Fruit fly (Drosophila melanogaster) whole organism, wandering third instar larva: ENCODE data around the gene CG10283.

Source experiments
- Abd-B ChIP-seq: fragments of >200 bp; optimal IDR thresholded peaks from 2 replicates; lab custom pipeline; 2017; ENCODE audit warnings: missing biosample characterization, missing genetic modification characterization
- CG32264 ChIP-seq: fragments of 200-800 bp; sonication (Bioruptor generic); optimal IDR thresholded peaks from 2 replicates; lab custom pipeline; 2016; ENCODE audit warnings: missing biosample characterization, missing genetic modification characterization
- CG9705 ChIP-seq: fragments of 200-800 bp; sonication (Bioruptor generic); optimal IDR thresholded peaks from 2 replicates; lab custom pipeline; 2018; ENCODE audit warnings: missing biosample characterization, mild to moderate bottlenecking, missing genetic modification characterization
- CrebA ChIP-seq: fragments of 200-800 bp; sonication (Bioruptor generic); optimal IDR thresholded peaks from 2 replicates; lab custom pipeline; 2016; ENCODE audit warnings: missing biosample characterization, mild to moderate bottlenecking, missing genetic modification characterization, borderline replicate concordance
- Dfd ChIP-seq: fragments of >200 bp; optimal IDR thresholded peaks from 2 replicates; lab custom pipeline; 2017; ENCODE audit warnings: missing biosample characterization, missing genetic modification characterization
- Dif ChIP-seq: fragments of 200-275, 200-300 bp; sonication (Bioruptor generic); optimal IDR thresholded peaks from 2 replicates; lab custom pipeline; 2018; ENCODE audit warnings: missing biosample characterization, missing genetic modification characterization; ENCODE audit not compliant: partially characterized antibody
- GATAd ChIP-seq: sonication (Bioruptor generic); optimal IDR thresholded peaks from 2 replicates; lab custom pipeline; 2016; ENCODE audit warnings: missing biosample characterization, missing genetic modification characterization
- HLH106 ChIP-seq: fragments of 200-800 bp; optimal IDR thresholded peaks from 3 replicates; lab custom pipeline; 2019; ENCODE audit warnings: missing biosample characterization, mild to moderate bottlenecking, missing genetic modification characterization, moderate library complexity
- Hnf4 ChIP-seq: fragments of 200-800 bp; sonication (Bioruptor generic); optimal IDR thresholded peaks from 2 replicates; lab custom pipeline; 2016; ENCODE audit warnings: missing biosample characterization, mild to moderate bottlenecking, missing genetic modification characterization
- Hr83 ChIP-seq: fragments of 200-300 bp; sonication (Bioruptor generic); optimal IDR thresholded peaks from 2 replicates; lab custom pipeline; 2016; ENCODE audit warnings: missing biosample characterization, mild to moderate bottlenecking, missing genetic modification characterization, moderate library complexity; ENCODE audit not compliant: poor library complexity, severe bottlenecking
- Jra ChIP-seq: sonication (Bioruptor generic); optimal IDR thresholded peaks from 2 replicates; lab custom pipeline; 2016; ENCODE audit warnings: missing biosample characterization, missing genetic modification characterization
- N ChIP-seq: fragments of >200 bp; optimal IDR thresholded peaks from 2 replicates; lab custom pipeline; 2018; ENCODE audit warnings: missing biosample characterization, missing external identifiers, missing genetic modification characterization
- OdsH ChIP-seq: fragments of 200-800 bp; sonication (Bioruptor generic); optimal IDR thresholded peaks from 2 replicates; lab custom pipeline; 2016; ENCODE audit warnings: missing biosample characterization, mild to moderate bottlenecking, missing genetic modification characterization
- Sp1 ChIP-seq: fragments of 200-800 bp; sonication (Bioruptor generic); optimal IDR thresholded peaks from 3 replicates; lab custom pipeline; 2019; ENCODE audit warnings: missing biosample characterization, mild to moderate bottlenecking, missing genetic modification characterization, moderate library complexity
- Vsx2 ChIP-seq: fragments of 200-300, 225-300 bp; sonication (Bioruptor generic); optimal IDR thresholded peaks from 2 replicates; lab custom pipeline; 2018; ENCODE audit warnings: missing biosample characterization, missing genetic modification characterization; ENCODE audit not compliant: partially characterized antibody
- br ChIP-seq: fragments of 200-800 bp; sonication (Bioruptor generic); optimal IDR thresholded peaks from 2 replicates; lab custom pipeline; 2016; ENCODE audit warnings: missing biosample characterization, missing genetic modification characterization
- brk ChIP-seq: fragments of 200-800 bp; sonication (Bioruptor generic); optimal IDR thresholded peaks from 2 replicates; lab custom pipeline; 2016; ENCODE audit warnings: missing biosample characterization, mild to moderate bottlenecking, missing genetic modification characterization
- dl ChIP-seq, 2 experiments: fragments of 175-275, 200-275 bp in 1 of 2; fragments of 200-275 bp in 1 of 2; sonication (Bioruptor generic); optimal IDR thresholded peaks; lab custom pipeline; 2018; ENCODE audit warnings: mild to moderate bottlenecking in 2 of 2, missing biosample characterization in 2 of 2, missing genetic modification characterization in 2 of 2, moderate library complexity in 2 of 2; ENCODE audit not compliant: partially characterized antibody in 2 of 2, insufficient read depth in 1 of 2
- dmrt93B ChIP-seq: fragments of 200-800 bp; sonication (Bioruptor generic); optimal IDR thresholded peaks from 2 replicates; lab custom pipeline; 2018; ENCODE audit warnings: missing biosample characterization, mild to moderate bottlenecking, missing genetic modification characterization
- ey ChIP-seq: fragments of 200-800 bp; sonication (Bioruptor generic); optimal IDR thresholded peaks from 2 replicates; lab custom pipeline; 2016; ENCODE audit warnings: missing biosample characterization, missing genetic modification characterization
- foxo ChIP-seq, 2 experiments: fragments of 200-800 bp; sonication (Bioruptor generic); optimal IDR thresholded peaks; 2 replicates in 1 of 2; 3 replicates in 1 of 2; lab custom pipeline; 2016 to 2017; ENCODE audit warnings: missing biosample characterization in 2 of 2, missing genetic modification characterization in 2 of 2
- fru ChIP-seq: fragments of 200-800 bp; sonication (Bioruptor generic); optimal IDR thresholded peaks from 3 replicates; lab custom pipeline; 2016; ENCODE audit warnings: missing biosample characterization, mild to moderate bottlenecking, missing genetic modification characterization
- h ChIP-seq: fragments of 200-800 bp; sonication (Bioruptor generic); optimal IDR thresholded peaks from 3 replicates; lab custom pipeline; 2016; ENCODE audit warnings: missing biosample characterization, mild to moderate bottlenecking, missing genetic modification characterization
- jim ChIP-seq: fragments of 175-275, 200-325 bp; sonication (Bioruptor generic); optimal IDR thresholded peaks from 2 replicates; lab custom pipeline; 2016; ENCODE audit warnings: missing biosample characterization, mild to moderate bottlenecking, missing genetic modification characterization
- lola ChIP-seq: fragments of >200 bp; optimal IDR thresholded peaks from 2 replicates; lab custom pipeline; 2017; ENCODE audit warnings: missing biosample characterization, missing genetic modification characterization
- pan ChIP-seq: fragments of >200 bp; optimal IDR thresholded peaks from 2 replicates; lab custom pipeline; 2017
- psq ChIP-seq: fragments of 200-800 bp; sonication (Bioruptor generic); optimal IDR thresholded peaks from 3 replicates; lab custom pipeline; 2017; ENCODE audit warnings: missing biosample characterization, mild to moderate bottlenecking, missing genetic modification characterization, moderate library complexity
- rgr ChIP-seq: fragments of 200-800 bp; sonication (Bioruptor generic); optimal IDR thresholded peaks from 3 replicates; lab custom pipeline; 2016; ENCODE audit warnings: missing biosample characterization, mild to moderate bottlenecking, missing genetic modification characterization
- sage ChIP-seq: fragments of 200-800 bp; sonication (Bioruptor generic); optimal IDR thresholded peaks from 2 replicates; lab custom pipeline; 2016; ENCODE audit warnings: missing biosample characterization, mild to moderate bottlenecking, missing genetic modification characterization
- tai ChIP-seq: sonication (Bioruptor generic); optimal IDR thresholded peaks from 2 replicates; lab custom pipeline; 2016; ENCODE audit warnings: missing biosample characterization, missing genetic modification characterization
- usp ChIP-seq: fragments of >200 bp; optimal IDR thresholded peaks from 2 replicates; lab custom pipeline; 2017; ENCODE audit warnings: missing biosample characterization, missing genetic modification characterization
- woc ChIP-seq: sonication (Bioruptor generic); optimal IDR thresholded peaks from 2 replicates; lab custom pipeline; 2016; ENCODE audit warnings: missing biosample characterization, mild to moderate bottlenecking, missing genetic modification characterization

CG10283 gene

dm6 chr2L:18523003-18523402 lies 38.7 kb upstream of the CG10283 start:
- TF ChIP-seq sage (GFP tag; lab: Kevin White, UChicago) (no peak), Hr83 (GFP tag; lab: Kevin White, UChicago) (no peak), psq (GFP tag; lab: Kevin White, UChicago) (no peak), fru (peak; percentile 38), foxo (GFP tag; optimal IDR thresholded peaks at IDR 0.05; lab: Kevin White, UChicago) (peak in 1 of 2 experiments; percentile 10)

dm6 chr2L:18522258-18522657 lies 37.9 kb upstream of the CG10283 start:
- TF ChIP-seq tai (GFP tag; lab: Kevin White, UChicago) (no peak), CG32264 (no peak), woc (GFP tag; lab: Kevin White, UChicago) (no peak), jim (GFP tag; lab: Kevin White, UChicago) (no peak), brk (no peak), dmrt93B (GFP tag; lab: Kevin White, UChicago) (no peak), CG9705 (GFP tag; lab: Kevin White, UChicago) (no peak), usp (no peak), OdsH (no peak), Vsx2 (GFP tag; lab: Kevin White, UChicago) (no peak), lola (GFP tag; lab: Kevin White, UChicago) (no peak), Jra (GFP tag; lab: Kevin White, UChicago) (no peak), CrebA (GFP tag; lab: Kevin White, UChicago) (no peak), Sp1 (no peak)

dm6 chr2L:18518852-18519251 lies 34.5 kb upstream of the CG10283 start:
- no peak for TF ChIP-seq GATAd (GFP tag; lab: Kevin White, UChicago)
- no peak for TF ChIP-seq Dfd (GFP tag; lab: Kevin White, UChicago)
- no peak for TF ChIP-seq fru
- no peak for TF ChIP-seq br
- no peak for TF ChIP-seq CG9705 (GFP tag; lab: Kevin White, UChicago)
- no peak for TF ChIP-seq dmrt93B (GFP tag; lab: Kevin White, UChicago)
- TF ChIP-seq rgr (GFP tag; lab: Kevin White, UChicago) = no peak
- TF ChIP-seq Vsx2 (GFP tag; lab: Kevin White, UChicago) = no peak
- TF ChIP-seq Jra (GFP tag; lab: Kevin White, UChicago) = no peak
- no peak for TF ChIP-seq HLH106 (tag; lab: Kevin White, UChicago)
- TF ChIP-seq OdsH = no peak
- no peak for TF ChIP-seq woc (GFP tag; lab: Kevin White, UChicago)
- no peak for TF ChIP-seq N (GFP tag; lab: Kevin White, UChicago)
- no peak for TF ChIP-seq jim (GFP tag; lab: Kevin White, UChicago)

- peak; percentile 75 for TF ChIP-seq Dif (GFP tag; lab: Kevin White, UChicago)
- TF ChIP-seq usp = no peak
- TF ChIP-seq foxo (GFP tag; optimal IDR thresholded peaks at IDR 0.05; lab: Kevin White, UChicago) = peak in 1 of 2 experiments; percentile 38
- peak; percentile 20 for TF ChIP-seq Sp1
- TF ChIP-seq brk = no peak
- peak; percentile 36 for TF ChIP-seq OdsH
- peak; percentile 34 for TF ChIP-seq ey (GFP tag; lab: Kevin White, UChicago)
- peak; percentile 35 for TF ChIP-seq Vsx2 (GFP tag; lab: Kevin White, UChicago)
- peak; percentile 27 for TF ChIP-seq h (GFP tag; lab: Kevin White, UChicago)
- peak; percentile 10 for TF ChIP-seq dmrt93B (GFP tag; lab: Kevin White, UChicago)
- peak; percentile 42 for TF ChIP-seq HLH106 (tag; lab: Kevin White, UChicago)
- TF ChIP-seq CG9705 (GFP tag; lab: Kevin White, UChicago) = peak; percentile 11
- TF ChIP-seq lola (GFP tag; lab: Kevin White, UChicago) = no peak
- TF ChIP-seq dl (GFP tag; optimal IDR thresholded peaks at IDR 0.05; lab: Kevin White, UChicago; ENCODE audit: insufficient read depth in 1 of 2, partially characterized antibody in 2 of 2) = peak in 1 of 2 experiments; percentile 63
- TF ChIP-seq pan (lab: Kevin White, UChicago) = no peak
- TF ChIP-seq fru = peak; percentile 60
- TF ChIP-seq br = peak; percentile 53
- no peak for TF ChIP-seq Abd-B (GFP tag; lab: Kevin White, UChicago)
- TF ChIP-seq psq (GFP tag; lab: Kevin White, UChicago) = peak; percentile 50
- peak; percentile 28 for TF ChIP-seq rgr (GFP tag; lab: Kevin White, UChicago)
- peak; percentile 10 for TF ChIP-seq Hnf4 (GFP tag; lab: Kevin White, UChicago)
- peak; percentile 53 for TF ChIP-seq woc (GFP tag; lab: Kevin White, UChicago)
- TF ChIP-seq N (GFP tag; lab: Kevin White, UChicago) = no peak
Observed at dm6 chr2L:18517002-18517635, 32.8 kb upstream of the CG10283 start, which contains the start of gene CG10211. Gene CG10211, plus strand, starts transcription at chr2L:18517487.
